Fruit fly (Drosophila melanogaster): ENCODE measurements around the gene Pgk.
A peak's percentile ranks its signal among the peaks of the same experiment; 100 is the strongest.

Gene Pgk

dm6 chr2L:2731370-2732138 is 21.3 kb downstream of the Pgk start (continued):
- peak; percentile 38 for TF ChIP-seq CG18262 (tag; optimal IDR thresholded peaks at IDR 0.05)
- peak; percentile 17 for TF ChIP-seq CG30403 (GFP tag; optimal IDR thresholded peaks at IDR 0.05)
- no peak for TF ChIP-seq sc (optimal IDR thresholded peaks at IDR 0.05)
- TF ChIP-seq sc (GFP tag; optimal IDR thresholded peaks at IDR 0.05), result no peak
- TF ChIP-seq Max (GFP tag; optimal IDR thresholded peaks at IDR 0.05), result no peak
- no peak for TF ChIP-seq tio (GFP tag; optimal IDR thresholded peaks at IDR 0.05)
- TF ChIP-seq CG17568 (GFP tag; optimal IDR thresholded peaks at IDR 0.05), result no peak
- TF ChIP-seq tap (tag; optimal IDR thresholded peaks at IDR 0.05), result peak; percentile 6
- TF ChIP-seq disco-r (GFP tag; optimal IDR thresholded peaks at IDR 0.05), result no peak
- no peak for TF ChIP-seq jing (GFP tag; optimal IDR thresholded peaks at IDR 0.05)
- TF ChIP-seq mld (GFP tag; IDR thresholded peaks at IDR 0.05; ENCODE audit: partially characterized antibody), result no peak
- peak; percentile 80 for TF ChIP-seq Med (GFP tag)
- no peak for TF ChIP-seq CG18764 (GFP tag; optimal IDR thresholded peaks at IDR 0.05)
- 0 out of 4 replicates have a peak, but pooled peaks have one; percentile 22 for TF ChIP-seq Gug (GFP tag; IDR thresholded peaks at IDR 0.05)
- no peak for TF ChIP-seq CG4282 (GFP tag; optimal IDR thresholded peaks at IDR 0.05)
- TF ChIP-seq CG5180 (GFP tag; optimal IDR thresholded peaks at IDR 0.05), result no peak
- TF ChIP-seq CG4617 (GFP tag; optimal IDR thresholded peaks at IDR 0.05; ENCODE audit: borderline replicate concordance), result no peak
- TF ChIP-seq CG12155 (GFP tag; optimal IDR thresholded peaks at IDR 0.05), result no peak
- no peak for TF ChIP-seq CG10147 (GFP tag; optimal IDR thresholded peaks at IDR 0.05)
- TF ChIP-seq dm (GFP tag; optimal IDR thresholded peaks at IDR 0.05), result no peak
- TF ChIP-seq HLHmδ (GFP tag; optimal IDR thresholded peaks at IDR 0.05), result no peak
- no peak for TF ChIP-seq GATAe (GFP tag; conservative IDR thresholded peaks at IDR 0.05)
- TF ChIP-seq onecut (GFP tag; IDR thresholded peaks at IDR 0.05), result no peak
- no peak for TF ChIP-seq ci (GFP tag; IDR thresholded peaks at IDR 0.05)
- TF ChIP-seq CG10366 (GFP tag; IDR thresholded peaks at IDR 0.05), result peak; percentile 39; the same call in 1 of the 2 replicates
- TF ChIP-seq gro (GFP tag; optimal IDR thresholded peaks at IDR 0.05), result no peak
- TF ChIP-seq Hr78 (GFP tag; optimal IDR thresholded peaks at IDR 0.05), result peak in 1 of 2 experiments; percentile 91
- TF ChIP-seq fru (optimal IDR thresholded peaks at IDR 0.05), result no peak
- TF ChIP-seq wek (GFP tag; optimal IDR thresholded peaks at IDR 0.05), result no peak
- no peak for TF ChIP-seq CG10267 (tag; optimal IDR thresholded peaks at IDR 0.05)
- no peak for TF ChIP-seq CG30020 (tag; optimal IDR thresholded peaks at IDR 0.05)
- TF ChIP-seq pb (GFP tag; optimal IDR thresholded peaks at IDR 0.05), result no peak
- TF ChIP-seq bbx (GFP tag; IDR thresholded peaks at IDR 0.05; ENCODE audit: partially characterized antibody), result no peak
- no peak for TF ChIP-seq Atf-2 (GFP tag; optimal IDR thresholded peaks at IDR 0.05)
- no peak for TF ChIP-seq ash1 (GFP tag; optimal IDR thresholded peaks at IDR 0.05)
- TF ChIP-seq CG14441 (GFP tag; IDR thresholded peaks at IDR 0.05), result peak; percentile 45; the same call in 1 of the 2 replicates
- no peak for TF ChIP-seq MBD-R2 (GFP tag; IDR thresholded peaks at IDR 0.05)
- TF ChIP-seq insv (GFP tag; optimal IDR thresholded peaks at IDR 0.05), result no peak
- peak in 1 of 2 experiments; percentile 19 for TF ChIP-seq chif (GFP tag; optimal IDR thresholded peaks at IDR 0.05)
- no peak for TF ChIP-seq emc (GFP tag; optimal IDR thresholded peaks at IDR 0.05)
- no peak for TF ChIP-seq Trl (optimal IDR thresholded peaks at IDR 0.05)
- TF ChIP-seq Trl (GFP tag; optimal IDR thresholded peaks at IDR 0.05), result no peak
- no peak for TF ChIP-seq prd (optimal IDR thresholded peaks at IDR 0.05)
- peak; percentile 71 for TF ChIP-seq prd (GFP tag; IDR thresholded peaks at IDR 0.05)
- no peak for TF ChIP-seq lov (optimal IDR thresholded peaks at IDR 0.05)
- no peak for TF ChIP-seq lov (GFP tag; IDR thresholded peaks at IDR 0.05)
- TF ChIP-seq CG6854 (GFP tag; optimal IDR thresholded peaks at IDR 0.05), result no peak
- no peak for TF ChIP-seq knrl (GFP tag; IDR thresholded peaks at IDR 0.05; ENCODE audit: partially characterized antibody)
- TF ChIP-seq hth (optimal IDR thresholded peaks at IDR 0.05), result no peak
- no peak for TF ChIP-seq D19B (GFP tag; optimal IDR thresholded peaks at IDR 0.05)
- TF ChIP-seq vnd (GFP tag; IDR thresholded peaks at IDR 0.05; ENCODE audit: partially characterized antibody), result no peak
